Worm (Caenorhabditis elegans): ENCODE data around the gene fipr-3.

ce11 chrX:14435648-14436155, 12.5 kb downstream of the fipr-3 start:
- TF ChIP-seq ceh-48 (tag; optimal IDR thresholded peaks at IDR 0.05) (no peak), ceh-22 (tag; optimal IDR thresholded peaks at IDR 0.05) (no peak), elt-4 (tag; optimal IDR thresholded peaks at IDR 0.05) (no peak), unc-86 (tag; optimal IDR thresholded peaks at IDR 0.05) (no peak), elt-2 (tag; optimal IDR thresholded peaks at IDR 0.05) (no peak), tbx-2 (tag; optimal IDR thresholded peaks at IDR 0.05) (no peak), ztf-16 (tag; optimal IDR thresholded peaks at IDR 0.05) (no peak), ref-2 (tag; optimal IDR thresholded peaks at IDR 0.05) (no peak), pha-4 (tag; optimal IDR thresholded peaks at IDR 0.05) (no peak), fkh-10 (GFP tag; optimal IDR thresholded peaks at IDR 0.05) (no peak)

All from whole organism, late embryonic.